Fruit fly (Drosophila melanogaster) whole organism: ENCODE results near the gene lwr.

Experiments used
- CG8478 ChIP-seq: fragments of >200 bp; optimal IDR thresholded peaks from 2 replicates; lab custom pipeline; 2018; ENCODE audit warnings: inconsistent platforms
- pan ChIP-seq: fragments of >200 bp; optimal IDR thresholded peaks from 2 replicates; lab custom pipeline; 2017
- psq ChIP-seq: fragments of >200 bp; optimal IDR thresholded peaks from 2 replicates; lab custom pipeline; 2017
- usp ChIP-seq: fragments of >200 bp; optimal IDR thresholded peaks from 2 replicates; lab custom pipeline; 2017; ENCODE audit warnings: missing biosample characterization, missing genetic modification characterization, mixed read lengths

DNA sequence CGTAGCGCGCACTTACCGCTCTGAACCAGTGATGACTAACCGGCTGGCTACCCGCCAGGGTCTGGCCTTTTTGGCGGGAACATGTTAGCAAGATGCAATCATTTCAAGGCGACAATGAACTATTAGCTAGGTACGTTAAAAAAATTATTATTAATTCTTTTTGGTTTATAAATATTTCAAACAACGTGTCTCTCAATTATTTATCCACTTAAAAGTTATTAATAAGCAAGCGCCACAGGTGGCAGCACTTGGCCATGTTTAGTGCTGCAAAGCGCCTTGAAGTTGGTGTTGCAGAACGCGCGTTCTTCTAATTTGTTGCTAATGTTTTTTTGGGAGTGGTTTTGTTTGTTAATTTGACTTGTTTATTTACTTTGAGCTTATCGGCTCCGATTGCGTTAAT is 31.8 kb upstream of the lwr start, which contains the start of the genes Ipk2 and cold:
- no peak for TF ChIP-seq CG8478 (lab: Kevin White, UChicago)
- TF ChIP-seq pan (lab: Kevin White, UChicago): no peak
- TF ChIP-seq psq (lab: Kevin White, UChicago): no peak
- TF ChIP-seq usp (GFP tag; lab: Kevin White, UChicago): no peak
